Worm (Caenorhabditis elegans): ENCODE measurements around the gene F58F12.4.

F58F12.4 gene

ce11 chrII:6370110-6370509 is 16.5 kb upstream of the F58F12.4 start (continued):
- peak; percentile 24 for TF ChIP-seq spr-3 (GFP tag; optimal IDR thresholded peaks at IDR 0.05)
- TF ChIP-seq dpl-1 (GFP tag; optimal IDR thresholded peaks at IDR 0.05) = peak; percentile 71
- peak; percentile 48 for TF ChIP-seq fkh-10 (GFP tag; optimal IDR thresholded peaks at IDR 0.05)
- TF ChIP-seq D1046.2 (GFP tag; IDR thresholded peaks at IDR 0.05) = 0 out of 2 replicates have a peak, but pooled peaks have one; percentile 38
- peak; percentile 80 for TF ChIP-seq T26A8.4 (GFP tag; IDR thresholded peaks at IDR 0.05)
- peak; percentile 74 for TF ChIP-seq nhr-77 (tag; optimal IDR thresholded peaks at IDR 0.05)
- no peak for TF ChIP-seq tag-97 (GFP tag; IDR thresholded peaks at IDR 0.05)
- no peak for TF ChIP-seq vab-7 (GFP tag; IDR thresholded peaks at IDR 0.05)
- TF ChIP-seq daf-8 (GFP tag; IDR thresholded peaks at IDR 0.05) = no peak
- TF ChIP-seq lin-13 (GFP tag; optimal IDR thresholded peaks at IDR 0.05) = peak; percentile 79
- TF ChIP-seq unc-130 (GFP tag; optimal IDR thresholded peaks at IDR 0.05) = peak; percentile 63
- peak; percentile 78 for TF ChIP-seq nhr-11 (tag; optimal IDR thresholded peaks at IDR 0.05)
- no peak for TF ChIP-seq gei-8 (GFP tag; optimal IDR thresholded peaks at IDR 0.05)
- TF ChIP-seq nhr-28 (tag; optimal IDR thresholded peaks at IDR 0.05) = peak; percentile 86
- peak; percentile 89 for TF ChIP-seq hlh-11 (tag; optimal IDR thresholded peaks at IDR 0.05)
- no peak for TF ChIP-seq ceh-44 (GFP tag; IDR thresholded peaks at IDR 0.05)
- no peak for TF ChIP-seq ceh-82 (tag; optimal IDR thresholded peaks at IDR 0.05)
- no peak for TF ChIP-seq nhr-76 (tag; optimal IDR thresholded peaks at IDR 0.05)
- TF ChIP-seq daf-12 (tag; optimal IDR thresholded peaks at IDR 0.05) = no peak
- TF ChIP-seq nhr-6 (tag; optimal IDR thresholded peaks at IDR 0.05) = peak; percentile 84
- TF ChIP-seq T20F7.1 (GFP tag; optimal IDR thresholded peaks at IDR 0.05) = peak; percentile 44
- peak; percentile 36 for TF ChIP-seq ztf-7 (tag; optimal IDR thresholded peaks at IDR 0.05)
- peak; percentile 94 for TF ChIP-seq lin-38 (GFP tag; IDR thresholded peaks at IDR 0.05)
- TF ChIP-seq rbr-2 (tag; optimal IDR thresholded peaks at IDR 0.05) = peak; percentile 73
- TF ChIP-seq dmd-8 (GFP tag; IDR thresholded peaks at IDR 0.05) = no peak
- no peak for TF ChIP-seq Y48G9A.11 (GFP tag; IDR thresholded peaks at IDR 0.05)
- no peak for TF ChIP-seq madf-5 (GFP tag; IDR thresholded peaks at IDR 0.05)
- TF ChIP-seq mes-2 (tag; optimal IDR thresholded peaks at IDR 0.05; ENCODE audit: poor library complexity, severe bottlenecking) = peak; percentile 75
- no peak for TF ChIP-seq daf-16 (GFP tag; optimal IDR thresholded peaks at IDR 0.05)
- TF ChIP-seq daf-16 (tag; optimal IDR thresholded peaks at IDR 0.05) = peak; percentile 37
- TF ChIP-seq unc-39 (tag; optimal IDR thresholded peaks at IDR 0.05) = no peak
- no peak for TF ChIP-seq F10B5.3 (tag; optimal IDR thresholded peaks at IDR 0.05)
- peak; percentile 26 for TF ChIP-seq F37D6.2 (tag; optimal IDR thresholded peaks at IDR 0.05)
- TF ChIP-seq aly-2 (tag; optimal IDR thresholded peaks at IDR 0.05) = no peak
- no peak for TF ChIP-seq ceh-32 (tag; optimal IDR thresholded peaks at IDR 0.05; ENCODE audit: poor library complexity)
- TF ChIP-seq snpc-4 (tag; optimal IDR thresholded peaks at IDR 0.05) = no peak
- peak in 1 of 2 experiments; percentile 60 for TF ChIP-seq hif-1 (tag; optimal IDR thresholded peaks at IDR 0.05)
- peak; percentile 31; the same call in 1 of the 2 replicates for TF ChIP-seq nhr-41 (GFP tag; IDR thresholded peaks at IDR 0.05)
- no peak for TF ChIP-seq nhr-111 (GFP tag; optimal IDR thresholded peaks at IDR 0.05)
- peak; percentile 69 for TF ChIP-seq pha-4 (GFP tag; IDR thresholded peaks at IDR 0.05)
- no peak for TF ChIP-seq pha-4 (tag; optimal IDR thresholded peaks at IDR 0.05)
- TF ChIP-seq php-3 (GFP tag; IDR thresholded peaks at IDR 0.05) = no peak
- peak; percentile 47 for TF ChIP-seq ces-1 (GFP tag; optimal IDR thresholded peaks at IDR 0.05)
- TF ChIP-seq lsy-2 (tag; optimal IDR thresholded peaks at IDR 0.05) = peak; percentile 69 to 88
- peak; percentile 34 for TF ChIP-seq F49E8.2 (tag; optimal IDR thresholded peaks at IDR 0.05; ENCODE audit: borderline replicate concordance)
- no peak for TF ChIP-seq spr-1 (tag; optimal IDR thresholded peaks at IDR 0.05)
- no peak for TF ChIP-seq ama-1 (optimal IDR thresholded peaks at IDR 0.05)
- peak in 1 of 2 experiments; percentile 56 for TF ChIP-seq unc-62 (GFP tag; optimal IDR thresholded peaks at IDR 0.05 in 1 of 2)
- TF ChIP-seq unc-62 (tag; optimal IDR thresholded peaks at IDR 0.05) = no peak
- TF ChIP-seq lim-7 (GFP tag; IDR thresholded peaks at IDR 0.05) = no peak
- no peak for TF ChIP-seq zag-1 (tag; optimal IDR thresholded peaks at IDR 0.05)
- no peak for TF ChIP-seq cey-2 (tag; optimal IDR thresholded peaks at IDR 0.05; ENCODE audit: borderline replicate concordance, insufficient read depth)
- TF ChIP-seq R02D3.7 (tag; optimal IDR thresholded peaks at IDR 0.05) = no peak
